Fruit fly (Drosophila melanogaster) whole organism, embryonic: Measurements from ENCODE around the gene ocn.

Experiments used
- Ada2b ChIP-seq: fragments of 200-800 bp; sonication (Bioruptor generic); IDR thresholded peaks from 2 replicates; pipeline ENCODE4 v1.3.6; 2022; ENCODE audit warnings: missing biosample characterization, missing genetic modification characterization
- CG1024 ChIP-seq: fragments of 200-800 bp; sonication (Bioruptor generic); IDR thresholded peaks from 2 replicates; pipeline ENCODE4 v1.3.6; 2022; ENCODE audit warnings: missing biosample characterization, missing genetic modification characterization
- CG12071 ChIP-seq: fragments of 200-800 bp; sonication (Bioruptor generic); optimal IDR thresholded peaks from 3 replicates; lab custom pipeline; 2018; ENCODE audit warnings: missing biosample characterization, mild to moderate bottlenecking, missing genetic modification characterization
- CG12391 ChIP-seq: fragments of 200-800 bp; sonication (Bioruptor generic); optimal IDR thresholded peaks from 3 replicates; lab custom pipeline; 2018; ENCODE audit warnings: missing biosample characterization, mild to moderate bottlenecking, missing genetic modification characterization, moderate library complexity
- CG13624 ChIP-seq: fragments of 200-800 bp; sonication (Bioruptor generic); optimal IDR thresholded peaks from 2 replicates; lab custom pipeline; 2016; ENCODE audit warnings: missing biosample characterization, missing genetic modification characterization
- CG13894 ChIP-seq: fragments of 200-800 bp; sonication (Bioruptor generic); optimal IDR thresholded peaks from 3 replicates; lab custom pipeline; 2018; ENCODE audit warnings: missing biosample characterization, mild to moderate bottlenecking, missing genetic modification characterization, moderate library complexity
- CG14441 ChIP-seq: fragments of 200-800 bp; sonication (Bioruptor generic); IDR thresholded peaks from 2 replicates; pipeline ENCODE4 v1.3.6; 2022; ENCODE audit warnings: missing biosample characterization, missing genetic modification characterization
- CG15269 ChIP-seq: fragments of 200-800 bp; sonication (Bioruptor generic); optimal IDR thresholded peaks from 2 replicates; lab custom pipeline; 2018; ENCODE audit warnings: missing biosample characterization, mild to moderate bottlenecking, missing genetic modification characterization, moderate library complexity
- CG1529 ChIP-seq: fragments of 200-800 bp; sonication (Bioruptor generic); optimal IDR thresholded peaks from 3 replicates; lab custom pipeline; 2018; ENCODE audit warnings: missing biosample characterization, missing genetic modification characterization
- CG15479 ChIP-seq: fragments of 200-800 bp; sonication (Bioruptor generic); optimal IDR thresholded peaks from 3 replicates; lab custom pipeline; 2019; ENCODE audit warnings: missing biosample characterization, mild to moderate bottlenecking, missing genetic modification characterization, moderate library complexity
- CG30431 ChIP-seq: fragments of 200-800 bp; sonication (Bioruptor generic); optimal IDR thresholded peaks from 2 replicates; lab custom pipeline; 2017; ENCODE audit warnings: missing biosample characterization, missing genetic modification characterization
- CG31224 ChIP-seq: fragments of 200-800 bp; sonication (Bioruptor generic); IDR thresholded peaks from 2 replicates; pipeline ENCODE4 v1.3.6; 2022; ENCODE audit warnings: missing biosample characterization, missing genetic modification characterization
- CG3995 ChIP-seq: fragments of 200-800 bp; sonication (Bioruptor generic); optimal IDR thresholded peaks from 3 replicates; lab custom pipeline; 2016; ENCODE audit warnings: missing biosample characterization, missing genetic modification characterization
- CG4707 ChIP-seq: fragments of 200-800 bp; sonication (Bioruptor generic); optimal IDR thresholded peaks from 2 replicates; lab custom pipeline; 2018; ENCODE audit warnings: missing biosample characterization, mild to moderate bottlenecking, missing genetic modification characterization, moderate library complexity
- CG6683 ChIP-seq: fragments of 200-800 bp; sonication (Bioruptor generic); optimal IDR thresholded peaks from 2 replicates; lab custom pipeline; 2017; ENCODE audit warnings: missing biosample characterization, mild to moderate bottlenecking, missing genetic modification characterization, missing genetic modification reagents
- CG7556 ChIP-seq: fragments of 200-800 bp; sonication (Bioruptor generic); optimal IDR thresholded peaks from 2 replicates; lab custom pipeline; 2017; ENCODE audit warnings: missing biosample characterization, mild to moderate bottlenecking, missing genetic modification characterization
- CG7987 ChIP-seq: fragments of 200-800 bp; sonication (Bioruptor generic); optimal IDR thresholded peaks from 2 replicates; lab custom pipeline; 2018; ENCODE audit warnings: missing biosample characterization, mild to moderate bottlenecking, missing genetic modification characterization, moderate library complexity
- CG8359 ChIP-seq: fragments of 200-800 bp; sonication (Bioruptor generic); optimal IDR thresholded peaks from 2 replicates; lab custom pipeline; 2017; ENCODE audit warnings: missing biosample characterization, mild to moderate bottlenecking, missing genetic modification characterization, borderline replicate concordance
- CG9727 ChIP-seq: fragments of 200-800 bp; sonication (Bioruptor generic); optimal IDR thresholded peaks from 3 replicates; lab custom pipeline; 2017; ENCODE audit warnings: missing biosample characterization, mild to moderate bottlenecking, missing genetic modification characterization
- CTCF ChIP-seq: fragments of 200-800 bp; sonication (Bioruptor generic); optimal IDR thresholded peaks from 2 replicates; lab custom pipeline; 2017; ENCODE audit warnings: missing biosample characterization, mild to moderate bottlenecking, missing genetic modification characterization, moderate library complexity
- Dp ChIP-seq: fragments of 200-800 bp; sonication (Bioruptor generic); optimal IDR thresholded peaks from 2 replicates; lab custom pipeline; 2018; ENCODE audit warnings: missing biosample characterization, mild to moderate bottlenecking, missing genetic modification characterization, moderate library complexity
- HLH54F ChIP-seq: fragments of 200-800 bp; sonication (Bioruptor generic); optimal IDR thresholded peaks from 3 replicates; lab custom pipeline; 2016; ENCODE audit warnings: missing biosample characterization, missing genetic modification characterization
- HmgZ ChIP-seq: fragments of 200-800 bp; sonication (Bioruptor generic); optimal IDR thresholded peaks from 2 replicates; lab custom pipeline; 2018; ENCODE audit warnings: missing biosample characterization, mild to moderate bottlenecking, missing genetic modification characterization
- Hmr ChIP-seq: fragments of 200-800 bp; sonication (Bioruptor generic); optimal IDR thresholded peaks from 3 replicates; lab custom pipeline; 2017; ENCODE audit warnings: mild to moderate bottlenecking, missing biosample characterization, missing genetic modification reagents, missing genetic modification characterization
- Hsf ChIP-seq: fragments of 200-800 bp; sonication (Bioruptor generic); optimal IDR thresholded peaks from 3 replicates; lab custom pipeline; 2016; ENCODE audit warnings: missing biosample characterization, missing genetic modification characterization
- MBD-R2 ChIP-seq: fragments of 200-800 bp; sonication (Bioruptor generic); IDR thresholded peaks from 2 replicates; pipeline ENCODE4 v1.3.6; 2022; ENCODE audit warnings: missing biosample characterization, missing genetic modification characterization
- MTF-1 ChIP-seq: fragments of 200-800 bp; sonication (Bioruptor generic); optimal IDR thresholded peaks from 2 replicates; lab custom pipeline; 2018; ENCODE audit warnings: missing biosample characterization, mild to moderate bottlenecking, missing genetic modification characterization, borderline replicate concordance
- Meics ChIP-seq: fragments of 200-800 bp; sonication (Bioruptor generic); optimal IDR thresholded peaks from 2 replicates; lab custom pipeline; 2017; ENCODE audit warnings: missing biosample characterization, mild to moderate bottlenecking, missing genetic modification characterization
- Nf-YA ChIP-seq: fragments of 200-800 bp; sonication (Bioruptor generic); IDR thresholded peaks from 2 replicates; pipeline ENCODE4 v1.3.6; 2022; ENCODE audit warnings: missing biosample characterization, missing genetic modification characterization
- Poxn ChIP-seq: fragments of 200-800 bp; sonication (Bioruptor generic); IDR thresholded peaks from 2 replicates; pipeline ENCODE4 v1.3.6; 2022; ENCODE audit warnings: missing biosample characterization, missing genetic modification characterization
- Rx ChIP-seq: fragments of 200-800 bp; sonication (Bioruptor generic); IDR thresholded peaks from 2 replicates; pipeline ENCODE4 v1.3.6; 2022; ENCODE audit warnings: missing biosample characterization, missing genetic modification characterization
- Vsx1 ChIP-seq: fragments of 200-800 bp; sonication (Bioruptor generic); optimal IDR thresholded peaks from 2 replicates; lab custom pipeline; 2017; ENCODE audit warnings: missing biosample characterization, mild to moderate bottlenecking, missing genetic modification characterization, missing genetic modification reagents
- bigmax ChIP-seq: fragments of 200-800 bp; sonication (Bioruptor generic); optimal IDR thresholded peaks from 2 replicates; lab custom pipeline; 2018; ENCODE audit warnings: missing biosample characterization, mild to moderate bottlenecking, missing genetic modification characterization
- caup ChIP-seq: fragments of 200-800 bp; sonication (Bioruptor generic); optimal IDR thresholded peaks from 3 replicates; lab custom pipeline; 2017; ENCODE audit warnings: missing biosample characterization, mild to moderate bottlenecking, missing genetic modification characterization, moderate library complexity; ENCODE audit not compliant: severe bottlenecking
- chif ChIP-seq, 2 experiments: fragments of 200-800 bp; sonication (Bioruptor generic); optimal IDR thresholded peaks; 3 replicates each; lab custom pipeline; 2016; ENCODE audit warnings: missing biosample characterization in 2 of 2, missing genetic modification characterization in 2 of 2
- corto ChIP-seq: fragments of 200-800 bp; sonication (Bioruptor generic); optimal IDR thresholded peaks from 2 replicates; lab custom pipeline; 2016; ENCODE audit warnings: missing biosample characterization, mild to moderate bottlenecking, missing genetic modification characterization, moderate library complexity
- ems ChIP-seq: fragments of 200-800 bp; sonication (Bioruptor generic); optimal IDR thresholded peaks from 3 replicates; lab custom pipeline; 2016; ENCODE audit warnings: missing biosample characterization, missing genetic modification characterization
- eve ChIP-seq, 2 experiments: fragments of >200 bp; optimal IDR thresholded peaks; 2 replicates each; lab custom pipeline; 2017; ENCODE audit warnings: missing biosample characterization in 2 of 2, missing genetic modification characterization in 2 of 2
- hkb ChIP-seq, 2 experiments: fragments of 200-800 bp in 1 of 2; fragments of >200 bp in 1 of 2; sonication (Bioruptor generic) in 1 of 2; IDR thresholded peaks in 1 of 2; optimal IDR thresholded peaks in 1 of 2; 2 replicates each; pipeline versions ENCODE4 v1.3.6 to Lab custom; 2017 to 2022; ENCODE audit warnings: missing biosample characterization in 1 of 2, missing genetic modification characterization in 1 of 2
- lola ChIP-seq, 3 experiments: fragments of >200 bp in 2 of 3; fragments of 200-800 bp in 1 of 3; sonication (Bioruptor generic) in 1 of 3; optimal IDR thresholded peaks; 2 replicates each; lab custom pipeline; 2017 to 2019; ENCODE audit warnings: missing biosample characterization in 3 of 3, missing genetic modification characterization in 3 of 3, mild to moderate bottlenecking in 1 of 3, moderate library complexity in 1 of 3
- nerfin-2 ChIP-seq: fragments of 200-800 bp; sonication (Bioruptor generic); IDR thresholded peaks from 2 replicates; pipeline ENCODE4 v1.3.6; 2022; ENCODE audit warnings: missing biosample characterization, missing genetic modification characterization; ENCODE audit not compliant: partially characterized antibody
- pho ChIP-seq: fragments of 200-800 bp; sonication (Bioruptor generic); optimal IDR thresholded peaks from 2 replicates; lab custom pipeline; 2016; ENCODE audit warnings: missing biosample characterization, missing genetic modification characterization
- sim ChIP-seq: fragments of 200-800 bp; sonication (Bioruptor generic); IDR thresholded peaks from 2 replicates; pipeline ENCODE4 v1.3.6; 2022; ENCODE audit warnings: missing biosample characterization, missing genetic modification characterization
- sqz ChIP-seq: fragments of 200-800 bp; sonication (Bioruptor generic); optimal IDR thresholded peaks from 3 replicates; lab custom pipeline; 2018; ENCODE audit warnings: missing biosample characterization, mild to moderate bottlenecking, missing genetic modification characterization
- ssp ChIP-seq: fragments of 200-800 bp; sonication (Bioruptor generic); IDR thresholded peaks from 2 replicates; pipeline ENCODE4 v1.3.6; 2022; ENCODE audit warnings: missing biosample characterization, missing genetic modification characterization
- tx ChIP-seq: fragments of 200-800 bp; sonication (Bioruptor generic); optimal IDR thresholded peaks from 2 replicates; lab custom pipeline; 2016; ENCODE audit warnings: missing biosample characterization, missing genetic modification characterization
- wdn ChIP-seq: fragments of 200-800 bp; sonication (Bioruptor generic); IDR thresholded peaks from 2 replicates; pipeline ENCODE4 v1.3.6; 2022; ENCODE audit warnings: missing biosample characterization, missing genetic modification characterization

Gene ocn

DNA sequence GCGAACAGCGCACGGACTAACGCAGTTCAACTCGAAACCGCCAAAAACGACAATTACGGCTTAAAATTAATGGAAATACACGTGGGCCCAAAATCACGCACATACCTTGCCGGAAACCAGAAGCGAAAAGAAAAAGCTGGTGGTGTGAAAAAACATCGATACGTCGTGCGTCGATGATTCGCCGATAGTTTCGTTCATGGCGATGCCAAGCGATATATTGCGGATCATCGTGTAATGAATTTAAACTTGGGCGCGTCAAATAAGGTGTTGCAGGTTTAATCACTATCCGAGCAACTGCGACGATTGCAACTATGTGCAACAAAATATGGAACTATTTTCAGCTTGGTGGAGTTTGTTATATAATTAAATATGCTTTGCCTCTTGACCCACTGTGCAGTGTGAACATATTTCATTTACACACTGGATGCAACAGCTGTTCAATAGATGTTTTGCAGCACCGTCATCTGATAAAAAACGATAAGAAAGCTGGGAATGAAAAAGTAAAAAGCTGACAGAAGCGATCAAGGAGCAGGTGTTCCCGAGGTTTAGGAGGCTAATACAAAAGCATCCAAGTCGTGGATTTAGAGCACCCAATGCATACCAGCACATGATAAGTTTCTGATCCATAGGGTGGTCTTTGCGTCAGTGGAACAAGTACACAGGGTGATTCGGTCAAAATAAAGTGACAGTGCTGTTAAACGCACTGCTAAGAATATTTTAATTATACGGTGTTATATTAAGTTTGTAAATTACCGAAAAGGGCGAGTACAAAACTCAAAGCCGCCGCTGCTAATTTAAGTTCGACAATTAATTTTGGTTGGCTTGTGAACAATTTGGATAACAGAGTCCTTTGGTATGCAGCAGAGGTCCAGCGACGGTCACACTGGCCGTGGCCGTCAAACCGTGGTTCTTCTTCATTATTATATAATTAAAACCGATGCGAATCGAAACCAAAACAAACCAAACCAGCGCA, 8.8 kb upstream of the ocn start, which contains the start of the genes RpL32 and CG7943 (continued):
- TF ChIP-seq CG13894 (tag; lab: Kevin White, UChicago) (peak; percentile 91), CTCF (GFP tag; lab: Kevin White, UChicago) (peak; percentile 67), pho (GFP tag; lab: Kevin White, UChicago) (peak; percentile 93), CG1024 (GFP tag; lab: Robert Waterston, UW) (peak; percentile 80), CG4707 (GFP tag; lab: Kevin White, UChicago) (peak; percentile 80), Hsf (GFP tag; lab: Kevin White, UChicago) (peak; percentile 93), Dp (GFP tag; lab: Kevin White, UChicago) (peak; percentile 78), sim (GFP tag; lab: Robert Waterston, UW) (peak; percentile 81), CG3995 (GFP tag; lab: Kevin White, UChicago) (peak; percentile 85), CG9727 (GFP tag; lab: Kevin White, UChicago) (peak; percentile 97), MBD-R2 (GFP tag; lab: Robert Waterston, UW) (peak; percentile 89), CG13624 (GFP tag; lab: Kevin White, UChicago) (peak; percentile 95), HmgZ (peak; percentile 91), hkb (optimal IDR thresholded peaks at IDR 0.05; lab: Kevin White, UChicago) (peak; percentile 62), hkb (GFP tag; IDR thresholded peaks at IDR 0.05; lab: Robert Waterston, UW) (peak; percentile 96), CG12071 (GFP tag; lab: Kevin White, UChicago) (peak; percentile 94), Nf-YA (GFP tag; lab: Robert Waterston, UW) (peak; percentile 86), CG15269 (peak; percentile 82), Poxn (GFP tag; lab: Robert Waterston, UW) (peak; percentile 85), caup (peak; percentile 97), Ada2b (peak; percentile 94), CG7556 (GFP tag; lab: Kevin White, UChicago) (peak; percentile 83), CG12391 (tag; lab: Kevin White, UChicago) (peak; percentile 92), CG8359 (GFP tag; lab: Kevin White, UChicago) (peak; percentile 85), corto (no peak), Vsx1 (peak; percentile 89), CG7987 (GFP tag; lab: Kevin White, UChicago) (peak; percentile 98), ems (peak; percentile 97), wdn (GFP tag; lab: Robert Waterston, UW) (peak; percentile 91), CG14441 (GFP tag; lab: Robert Waterston, UW) (peak; percentile 92), MTF-1 (GFP tag; lab: Kevin White, UChicago) (peak; percentile 92), nerfin-2 (GFP tag; lab: Robert Waterston, UW) (peak; percentile 100), HLH54F (GFP tag; lab: Kevin White, UChicago) (peak; percentile 90), tx (GFP tag; lab: Kevin White, UChicago) (peak; percentile 83), lola (GFP tag; optimal IDR thresholded peaks at IDR 0.05; lab: Kevin White, UChicago) (peak in 1 of 3 experiments; percentile 70), CG6683 (GFP tag; lab: Kevin White, UChicago) (peak; percentile 84), Rx (GFP tag; lab: Robert Waterston, UW) (peak; percentile 93), eve (GFP tag; optimal IDR thresholded peaks at IDR 0.05; lab: Kevin White, UChicago) (peak in 1 of 2 experiments; percentile 77), ssp (GFP tag; lab: Robert Waterston, UW) (peak; percentile 91), sqz (peak; percentile 85), Meics (peak; percentile 97), CG31224 (peak; percentile 90), chif (GFP tag; optimal IDR thresholded peaks at IDR 0.05; lab: Kevin White, UChicago) (peak; percentile 80 to 97), bigmax (GFP tag; lab: Kevin White, UChicago) (peak; percentile 81), CG15479 (peak; percentile 48), CG30431 (GFP tag; lab: Kevin White, UChicago) (peak; percentile 71), CG1529 (GFP tag; lab: Kevin White, UChicago) (peak; percentile 71), Hmr (GFP tag; lab: Kevin White, UChicago) (peak; percentile 96)
